Fruit fly (Drosophila melanogaster): Measurements from ENCODE around the gene Hacd2.

DNA sequence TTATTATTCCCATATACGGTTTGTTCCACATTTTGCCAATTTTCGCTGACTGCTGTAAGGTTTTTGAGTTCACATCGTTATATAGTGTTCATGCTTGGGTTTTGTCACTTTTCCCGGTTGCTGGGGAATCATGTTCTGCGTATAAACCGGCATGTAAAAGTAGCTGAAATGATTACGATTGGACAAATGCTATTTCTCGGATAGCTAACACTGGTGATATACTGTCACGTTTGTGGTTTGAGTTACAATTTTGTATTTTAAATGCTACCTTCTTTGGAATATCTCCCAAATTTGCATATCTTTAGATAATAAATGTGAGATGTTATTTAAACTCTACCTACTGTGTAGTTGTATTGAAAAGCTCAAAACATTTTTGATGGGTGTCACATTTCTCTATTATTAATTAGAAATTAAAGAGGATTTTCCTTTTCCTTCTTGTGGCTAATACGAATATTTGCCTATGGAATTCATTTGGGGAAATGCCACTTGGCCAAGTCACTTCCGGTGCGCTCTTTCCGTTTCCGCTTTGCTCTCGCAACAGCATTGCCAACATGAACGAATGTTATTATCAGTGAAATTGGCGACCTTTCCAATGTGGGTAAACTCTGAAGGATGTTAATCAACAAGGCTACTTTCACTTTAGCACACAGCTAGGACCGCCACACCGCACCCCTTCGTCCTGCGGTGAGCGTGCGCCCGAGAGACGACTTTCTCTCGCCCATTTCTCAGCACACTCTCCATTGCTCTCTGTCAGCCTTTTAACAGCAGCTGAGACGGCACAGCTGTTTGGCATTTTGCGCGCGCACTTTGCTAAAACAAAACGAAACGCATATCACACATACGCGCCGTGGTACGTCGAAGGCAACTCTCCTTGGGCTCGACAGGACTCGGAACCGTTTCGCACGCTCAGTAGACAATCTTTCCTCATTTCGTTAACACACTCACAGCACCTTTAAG, 30.6 kb downstream of the Hacd2 start, which contains the start of the genes CG16956, CG42784 and CG43850:
- TF ChIP-seq Myc (optimal IDR thresholded peaks at IDR 0.05) (no peak), insv (optimal IDR thresholded peaks at IDR 0.05) (no peak)
